Fruit fly (Drosophila melanogaster): ENCODE measurements around the gene chico.
A peak's percentile ranks its signal among the peaks of the same experiment; 100 is the strongest.

chico gene

DNA sequence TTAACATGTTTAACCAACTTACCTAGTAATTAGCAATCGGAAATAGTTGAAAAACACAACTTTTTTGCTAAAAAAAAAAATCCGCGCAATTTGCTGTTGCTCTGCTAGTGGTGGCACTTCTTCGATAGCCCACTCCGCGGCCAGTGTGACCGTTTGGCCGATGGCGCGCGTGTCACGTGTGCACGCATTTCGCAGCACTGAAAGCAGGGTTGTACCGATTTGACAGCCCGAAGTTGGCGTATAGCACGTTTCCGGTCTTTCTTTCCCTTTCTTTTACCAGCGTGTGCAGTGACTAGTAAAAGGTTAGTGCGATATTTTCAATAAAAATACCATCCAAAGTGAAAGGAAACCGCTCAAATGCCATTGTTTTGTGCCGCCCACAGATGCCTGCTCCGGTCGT, 46.0 kb downstream of the chico start, which contains the start of the genes Ripalpha and RpL7 (continued):
- TF ChIP-seq chinmo (GFP tag; IDR thresholded peaks at IDR 0.05; ENCODE audit: partially characterized antibody) (peak; percentile 91), CG9932 (GFP tag; IDR thresholded peaks at IDR 0.05) (peak; percentile 98), D (optimal IDR thresholded peaks at IDR 0.05) (no peak), D (GFP tag; optimal IDR thresholded peaks at IDR 0.05) (peak; percentile 93), jigr1 (GFP tag; IDR thresholded peaks at IDR 0.05) (peak; percentile 50; the same call in 1 of the 3 replicates), cas (GFP tag; IDR thresholded peaks at IDR 0.05) (peak; percentile 93), disco-r (GFP tag; optimal IDR thresholded peaks at IDR 0.05) (peak; percentile 98), CG10431 (GFP tag; optimal IDR thresholded peaks at IDR 0.05) (peak; percentile 97), CG31365 (tag; optimal IDR thresholded peaks at IDR 0.05) (peak; percentile 89), CoRest (tag; optimal IDR thresholded peaks at IDR 0.05) (peak; percentile 92), sc (optimal IDR thresholded peaks at IDR 0.05) (no peak), sc (GFP tag; optimal IDR thresholded peaks at IDR 0.05) (peak; percentile 96), CG13296 (GFP tag; optimal IDR thresholded peaks at IDR 0.05) (peak; percentile 97), CG10209 (GFP tag; optimal IDR thresholded peaks at IDR 0.05) (peak; percentile 99), CG9437 (GFP tag; optimal IDR thresholded peaks at IDR 0.05) (peak; percentile 88), CG16779 (GFP tag; IDR thresholded peaks at IDR 0.05) (peak; percentile 97), CG30403 (GFP tag; optimal IDR thresholded peaks at IDR 0.05) (peak; percentile 96), Nf-YC (tag; optimal IDR thresholded peaks at IDR 0.05) (peak; percentile 81), CG12391 (tag; optimal IDR thresholded peaks at IDR 0.05) (peak; percentile 97), wek (GFP tag; optimal IDR thresholded peaks at IDR 0.05) (peak; percentile 95), Adf1 (GFP tag; IDR thresholded peaks at IDR 0.05) (peak; percentile 86), wor (GFP tag; IDR thresholded peaks at IDR 0.05) (peak; percentile 77), Ptx1 (GFP tag; IDR thresholded peaks at IDR 0.05) (peak; percentile 95), Rfx (GFP tag; IDR thresholded peaks at IDR 0.05) (peak; percentile 99), CG10321 (GFP tag; IDR thresholded peaks at IDR 0.05) (peak; percentile 85), Ada2b (GFP tag; IDR thresholded peaks at IDR 0.05) (peak; percentile 86), CG6654 (GFP tag; optimal IDR thresholded peaks at IDR 0.05) (peak; percentile 90), CG10959 (GFP tag; IDR thresholded peaks at IDR 0.05) (peak; percentile 93), Abd-B (GFP tag; optimal IDR thresholded peaks at IDR 0.05) (peak; percentile 68), Atf-2 (GFP tag; optimal IDR thresholded peaks at IDR 0.05) (peak; percentile 95), CG2875 (GFP tag; optimal IDR thresholded peaks at IDR 0.05) (peak; percentile 99), chm (GFP tag; IDR thresholded peaks at IDR 0.05) (peak; percentile 99), CG11247 (GFP tag; IDR thresholded peaks at IDR 0.05) (peak; percentile 98), tll (GFP tag; optimal IDR thresholded peaks at IDR 0.05) (peak in 1 of 2 experiments; percentile 72), NfI (GFP tag; optimal IDR thresholded peaks at IDR 0.05) (peak; percentile 99), Sry-β (GFP tag; optimal IDR thresholded peaks at IDR 0.05) (peak; percentile 76), CG5245 (GFP tag; optimal IDR thresholded peaks at IDR 0.05) (peak; percentile 97), CG7928 (GFP tag; optimal IDR thresholded peaks at IDR 0.05) (peak; percentile 82), ttk (GFP tag; IDR thresholded peaks at IDR 0.05) (peak; percentile 96), CG18262 (tag; optimal IDR thresholded peaks at IDR 0.05) (peak; percentile 84), repo (GFP tag; optimal IDR thresholded peaks at IDR 0.05) (peak; percentile 94), Optix (GFP tag; IDR thresholded peaks at IDR 0.05) (peak; percentile 95), CG3726 (GFP tag; IDR thresholded peaks at IDR 0.05) (peak; percentile 92), Poxn (GFP tag; IDR thresholded peaks at IDR 0.05) (peak; percentile 90), CG3065 (GFP tag; optimal IDR thresholded peaks at IDR 0.05) (peak; percentile 97), aop (GFP tag; IDR thresholded peaks at IDR 0.05) (peak; percentile 85), dm (GFP tag; optimal IDR thresholded peaks at IDR 0.05) (peak; percentile 100), dysf (GFP tag; IDR thresholded peaks at IDR 0.05) (peak; percentile 96), CG4360 (GFP tag; IDR thresholded peaks at IDR 0.05) (peak; percentile 74), CG16863 (GFP tag; optimal IDR thresholded peaks at IDR 0.05) (peak; percentile 96), bowl (GFP tag; IDR thresholded peaks at IDR 0.05) (peak; percentile 90), Dfd (GFP tag; optimal IDR thresholded peaks at IDR 0.05) (no peak)
